Fruit fly (Drosophila melanogaster) whole organism, embryonic: ENCODE data around the gene CG15322.

Experiments used
- CG1024 ChIP-seq: fragments of 200-800 bp; sonication (Bioruptor generic); IDR thresholded peaks from 2 replicates; pipeline ENCODE4 v1.3.6; 2022; ENCODE audit warnings: missing biosample characterization, missing genetic modification characterization
- CG10274 ChIP-seq: fragments of 200-800 bp; sonication (Bioruptor generic); optimal IDR thresholded peaks from 3 replicates; lab custom pipeline; 2017; ENCODE audit warnings: missing biosample characterization, mild to moderate bottlenecking, missing genetic modification characterization
- CG10321 ChIP-seq: fragments of 200-800 bp; sonication (Bioruptor generic); IDR thresholded peaks from 2 replicates; pipeline ENCODE4 v1.3.6; 2022; ENCODE audit warnings: missing biosample characterization, missing genetic modification characterization
- CG1233 ChIP-seq: fragments of 200-800 bp; sonication (Bioruptor generic); optimal IDR thresholded peaks from 4 replicates; lab custom pipeline; 2018; ENCODE audit warnings: missing biosample characterization, mild to moderate bottlenecking, missing genetic modification characterization
- CG14441 ChIP-seq: fragments of 200-800 bp; sonication (Bioruptor generic); IDR thresholded peaks from 2 replicates; pipeline ENCODE4 v1.3.6; 2022; ENCODE audit warnings: missing biosample characterization, missing genetic modification characterization
- Dek ChIP-seq: fragments of 200-800 bp; sonication (Bioruptor generic); optimal IDR thresholded peaks from 3 replicates; lab custom pipeline; 2019; ENCODE audit warnings: missing biosample characterization, mild to moderate bottlenecking, missing genetic modification characterization, moderate library complexity
- Jarid2 ChIP-seq: fragments of 200-800 bp; sonication (Bioruptor generic); optimal IDR thresholded peaks from 3 replicates; lab custom pipeline; 2017; ENCODE audit warnings: mild to moderate bottlenecking, missing biosample characterization, missing genetic modification reagents, missing genetic modification characterization
- chif ChIP-seq, 2 experiments: fragments of 200-800 bp; sonication (Bioruptor generic); optimal IDR thresholded peaks; 3 replicates each; lab custom pipeline; 2016; ENCODE audit warnings: missing biosample characterization in 2 of 2, missing genetic modification characterization in 2 of 2
- ci ChIP-seq: fragments of 200-800 bp; sonication (Bioruptor generic); IDR thresholded peaks from 3 replicates; pipeline ENCODE4 v1.3.6; 2022; ENCODE audit warnings: missing biosample characterization, missing genetic modification characterization
- fd102C ChIP-seq: fragments of 200-800 bp; sonication (Bioruptor generic); optimal IDR thresholded peaks from 2 replicates; lab custom pipeline; 2018; ENCODE audit warnings: missing biosample characterization, mild to moderate bottlenecking, missing genetic modification characterization, moderate library complexity
- odd ChIP-seq: fragments of 200-800 bp; sonication (Bioruptor generic); optimal IDR thresholded peaks from 2 replicates; lab custom pipeline; 2017; ENCODE audit warnings: missing biosample characterization, mild to moderate bottlenecking, missing genetic modification characterization
- row ChIP-seq: fragments of 200-800 bp; sonication (Bioruptor generic); IDR thresholded peaks from 3 replicates; pipeline ENCODE4 v1.3.6; 2022; ENCODE audit warnings: missing biosample characterization, missing genetic modification characterization

DNA sequence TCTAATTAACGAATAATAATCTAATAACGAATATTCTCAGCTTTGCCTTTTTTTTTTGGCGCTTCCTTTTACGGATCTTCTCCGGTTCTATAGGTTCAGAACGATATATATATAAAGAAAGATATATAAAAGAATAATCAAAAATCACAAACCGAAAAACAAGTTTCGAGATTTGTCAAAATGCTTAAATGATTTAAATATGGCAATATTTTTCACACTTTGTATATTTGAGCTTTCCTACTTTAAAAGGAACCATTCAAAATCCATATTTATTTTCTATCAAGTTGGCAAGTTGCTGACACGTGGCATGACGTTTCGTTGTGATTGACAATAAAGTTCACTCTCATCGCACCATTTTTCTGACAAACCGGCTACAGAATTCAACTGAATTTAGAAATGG lies 7.3 kb downstream of the CG15322 start, which contains the start of gene CG34332:
- no peak for TF ChIP-seq CG10274
- TF ChIP-seq CG1233 (GFP tag; lab: Kevin White, UChicago) = no peak
- TF ChIP-seq odd (GFP tag; lab: Kevin White, UChicago) = no peak
- no peak for TF ChIP-seq CG1024 (GFP tag; lab: Robert Waterston, UW)
- TF ChIP-seq Jarid2 (GFP tag; lab: Kevin White, UChicago) = no peak
- no peak for TF ChIP-seq CG14441 (GFP tag; lab: Robert Waterston, UW)
- TF ChIP-seq row = no peak
- TF ChIP-seq fd102C (GFP tag; lab: Kevin White, UChicago) = no peak
- TF ChIP-seq ci (GFP tag; lab: Robert Waterston, UW) = no peak
- no peak for TF ChIP-seq Dek (tag; lab: Kevin White, UChicago)
- no peak for TF ChIP-seq CG10321 (GFP tag; lab: Robert Waterston, UW)
- TF ChIP-seq chif (GFP tag; optimal IDR thresholded peaks at IDR 0.05; lab: Kevin White, UChicago) = no peak
